Worm (Caenorhabditis elegans) whole organism, late embryonic: Measurements from ENCODE around the gene dhs-19.

Experiments
- T23F11.4 ChIP-seq: fragments of 200-800 bp; sonication (Bioruptor generic); optimal IDR thresholded peaks from 2 replicates; lab custom pipeline; 2018; ENCODE audit warnings: mild to moderate bottlenecking, missing genetic modification characterization, missing compliant biosample characterization
- ama-1 ChIP-seq: fragments of 150-350 bp; optimal IDR thresholded peaks from 2 replicates; lab custom pipeline; 2014
- ceh-34 ChIP-seq: sonication (generic microtip); optimal IDR thresholded peaks from 2 replicates; lab custom pipeline; 2016; ENCODE audit warnings: mild to moderate bottlenecking, missing genetic modification characterization, missing compliant biosample characterization
- dmd-4 ChIP-seq: sonication (generic microtip); optimal IDR thresholded peaks from 2 replicates; lab custom pipeline; 2016; ENCODE audit warnings: borderline replicate concordance, missing genetic modification characterization, missing compliant biosample characterization
- elt-2 ChIP-seq: sonication (generic microtip); optimal IDR thresholded peaks from 2 replicates; lab custom pipeline; 2016; ENCODE audit warnings: missing genetic modification reagents, missing genetic modification characterization, missing compliant biosample characterization
- fkh-10 ChIP-seq: fragments of 150-350 bp; optimal IDR thresholded peaks from 2 replicates; lab custom pipeline; 2014; ENCODE audit warnings: missing biosample characterization, missing genetic modification reagents, missing genetic modification characterization
- lim-6 ChIP-seq: sonication (generic microtip); optimal IDR thresholded peaks from 2 replicates; lab custom pipeline; 2016; ENCODE audit warnings: missing genetic modification characterization, missing compliant biosample characterization
- nhr-11 ChIP-seq: fragments of 150-350 bp; optimal IDR thresholded peaks from 2 replicates; lab custom pipeline; 2014; ENCODE audit warnings: missing biosample characterization, missing genetic modification characterization
- nhr-232 ChIP-seq: sonication (generic microtip); optimal IDR thresholded peaks from 2 replicates; lab custom pipeline; 2016; ENCODE audit warnings: missing genetic modification characterization, missing compliant biosample characterization
- odd-2 ChIP-seq: sonication (generic microtip); optimal IDR thresholded peaks from 2 replicates; lab custom pipeline; 2017; ENCODE audit warnings: antibody characterized with exemption, mild to moderate bottlenecking, missing genetic modification characterization, missing compliant biosample characterization
- pat-9 ChIP-seq: fragments of 200-800 bp; sonication (Bioruptor generic); optimal IDR thresholded peaks from 2 replicates; lab custom pipeline; 2018; ENCODE audit warnings: mild to moderate bottlenecking, missing genetic modification characterization, moderate library complexity, missing compliant biosample characterization
- pha-4 ChIP-seq: fragments of 150-350 bp; optimal IDR thresholded peaks from 2 replicates; lab custom pipeline; 2018; ENCODE audit warnings: missing biosample characterization, missing genetic modification reagents, missing genetic modification characterization
- tbx-2 ChIP-seq: sonication (generic microtip); optimal IDR thresholded peaks from 2 replicates; lab custom pipeline; 2016; ENCODE audit warnings: missing genetic modification characterization, missing compliant biosample characterization

DNA sequence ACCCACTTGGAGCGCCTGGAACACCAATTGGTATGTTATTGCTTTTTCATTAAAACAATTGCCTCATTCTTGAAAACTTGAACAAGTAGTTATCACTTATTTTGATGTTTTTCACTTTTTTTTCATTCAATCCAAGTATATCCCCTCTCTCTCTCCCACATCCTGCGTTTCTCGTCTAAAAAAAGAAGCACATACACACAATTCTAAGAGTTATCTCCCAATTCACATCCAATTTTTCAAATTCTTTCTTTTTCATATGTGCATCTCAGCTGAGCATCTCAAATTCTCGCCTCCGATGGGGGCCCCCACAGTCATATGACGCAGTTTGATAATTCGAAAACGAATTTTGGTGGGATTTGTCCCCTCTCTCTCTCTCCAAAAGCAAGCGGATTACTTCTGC is 46.4 kb upstream of the dhs-19 start:
- TF ChIP-seq fkh-10 (GFP tag; lab: Kevin White, UChicago) (no peak), ceh-34 (tag; lab: Kevin White, UChicago) (no peak), odd-2 (tag; lab: Kevin White, UChicago) (no peak), T23F11.4 (no peak), lim-6 (tag; lab: Kevin White, UChicago) (no peak), nhr-11 (tag; lab: Kevin White, UChicago) (no peak), pha-4 (tag; lab: Kevin White, UChicago) (no peak), ama-1 (lab: Kevin White, UChicago) (no peak), dmd-4 (tag; lab: Kevin White, UChicago) (no peak), nhr-232 (tag; lab: Kevin White, UChicago) (no peak), elt-2 (tag; lab: Kevin White, UChicago) (no peak), tbx-2 (tag; lab: Kevin White, UChicago) (no peak), pat-9 (tag; lab: Kevin White, UChicago) (no peak)
